Worm (Caenorhabditis elegans): ENCODE data around the gene T25C12.3.

- no peak for TF ChIP-seq nhr-76 (tag; optimal IDR thresholded peaks at IDR 0.05)
- TF ChIP-seq unc-62 (GFP tag; optimal IDR thresholded peaks at IDR 0.05), result no peak
- TF ChIP-seq hmg-11 (tag; optimal IDR thresholded peaks at IDR 0.05), result no peak
- no peak for TF ChIP-seq nhr-11 (tag; optimal IDR thresholded peaks at IDR 0.05)
- no peak for TF ChIP-seq sea-2 (GFP tag; optimal IDR thresholded peaks at IDR 0.05)
- TF ChIP-seq snpc-4 (tag; optimal IDR thresholded peaks at IDR 0.05), result no peak
- no peak for TF ChIP-seq ztf-4 (tag; optimal IDR thresholded peaks at IDR 0.05)
- TF ChIP-seq tbx-2 (tag; optimal IDR thresholded peaks at IDR 0.05), result no peak
These were observed 45.6 kb downstream of the T25C12.3 start, which contains the start of gene F48C5.2 for ce11 chrX:11454231-11454630.
